Worm (Caenorhabditis elegans) whole organism, midembryonic: Measurements from ENCODE around the gene gsp-2.

ENCODE experiments used
- flt-1 ChIP-seq: fragments of 200-800 bp; sonication (Bioruptor generic); IDR thresholded peaks from 2 replicates; pipeline ENCODE4 v1.3.6; 2022; ENCODE audit warnings: missing genetic modification characterization, missing compliant biosample characterization
- klf-2 ChIP-seq: fragments of 200-800 bp; sonication (Bioruptor generic); conservative IDR thresholded peaks from 2 replicates; pipeline ENCODE4 v1.3.6; 2022; ENCODE audit warnings: missing genetic modification reagents, missing genetic modification characterization, missing compliant biosample characterization

DNA sequence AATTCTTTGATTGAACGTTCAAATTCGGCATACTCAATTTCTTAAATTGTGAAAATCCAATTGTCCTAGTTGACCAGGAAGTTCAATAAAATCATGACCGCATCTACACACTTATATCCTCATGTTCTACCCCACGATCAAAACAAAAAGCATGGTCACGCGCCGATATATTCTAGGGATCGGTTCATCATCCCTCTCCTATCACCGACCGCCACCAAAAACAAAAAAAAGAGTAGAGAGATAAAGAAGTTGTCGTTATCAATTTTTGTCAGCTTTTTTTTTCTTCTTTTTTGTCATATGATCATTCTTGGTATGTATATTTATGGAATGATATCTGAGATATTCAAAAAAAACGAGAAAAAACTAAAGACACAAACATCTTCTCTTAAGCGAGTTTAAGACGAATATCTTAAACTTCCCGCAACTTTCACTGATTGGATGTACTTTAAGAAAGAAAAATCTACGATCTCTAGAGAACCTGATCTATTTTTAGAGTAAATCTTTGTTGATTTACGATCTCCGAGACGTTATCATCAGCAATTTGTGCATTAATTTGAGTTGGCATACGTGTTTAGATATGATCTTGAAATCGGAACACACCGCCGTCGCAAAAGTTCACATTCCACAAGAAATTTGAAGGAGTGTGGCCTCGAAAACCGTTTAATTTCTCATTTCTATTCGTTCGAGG, 31.3 kb upstream of the gsp-2 start:
- TF ChIP-seq klf-2 (no peak), flt-1 (no peak)
